Fruit fly (Drosophila melanogaster) whole organism, pupa: Measurements from ENCODE around the gene CG18478.
A peak's percentile ranks its signal among the peaks of the same experiment; 100 is the strongest.
"Not testable (repeated sequence)": the region's sequence is repeated elsewhere in the genome, so short reads cannot be mapped to it uniquely, and the experiment has no call there.

Experiments
- CG10348 ChIP-seq: fragments of 200-800 bp; sonication (Bioruptor generic); IDR thresholded peaks from 2 replicates; pipeline ENCODE4 v1.3.6; 2022; ENCODE audit warnings: missing biosample characterization, missing genetic modification characterization
- CG12605 ChIP-seq: fragments of 200-800 bp; sonication (Bioruptor generic); IDR thresholded peaks from 2 replicates; pipeline ENCODE4 v1.3.6; 2022; ENCODE audit warnings: missing biosample characterization, missing genetic modification characterization
- CG13204 ChIP-seq: fragments of 200-800 bp; sonication (Bioruptor generic); optimal IDR thresholded peaks from 2 replicates; lab custom pipeline; 2018; ENCODE audit warnings: missing biosample characterization, mild to moderate bottlenecking, missing genetic modification characterization, moderate library complexity
- CG14655 ChIP-seq: fragments of 200-800 bp; sonication (Bioruptor generic); optimal IDR thresholded peaks from 3 replicates; lab custom pipeline; 2017; ENCODE audit warnings: mild to moderate bottlenecking, missing biosample characterization, missing genetic modification reagents, missing genetic modification characterization
- CG15710 ChIP-seq: fragments of 200-800 bp; sonication (Bioruptor generic); optimal IDR thresholded peaks from 2 replicates; lab custom pipeline; 2018; ENCODE audit warnings: missing biosample characterization, mild to moderate bottlenecking, missing genetic modification characterization, moderate library complexity
- CG17806 ChIP-seq: fragments of 200-800 bp; sonication (Bioruptor generic); optimal IDR thresholded peaks from 2 replicates; lab custom pipeline; 2018; ENCODE audit warnings: missing biosample characterization, mild to moderate bottlenecking, missing genetic modification characterization, moderate library complexity
- CG32121 ChIP-seq: fragments of 200-800 bp; sonication (Bioruptor generic); IDR thresholded peaks from 2 replicates; pipeline ENCODE4 v1.3.6; 2022; ENCODE audit warnings: missing biosample characterization, missing genetic modification characterization
- CG34367 ChIP-seq: fragments of 200-800 bp; sonication (Bioruptor generic); optimal IDR thresholded peaks from 2 replicates; lab custom pipeline; 2018; ENCODE audit warnings: missing biosample characterization, mild to moderate bottlenecking, missing genetic modification characterization
- CG4496 ChIP-seq: fragments of 200-800 bp; sonication (Bioruptor generic); IDR thresholded peaks from 3 replicates; pipeline ENCODE4 v1.3.6; 2022; ENCODE audit warnings: missing biosample characterization, missing genetic modification characterization
- CG8159 ChIP-seq: fragments of 200-800 bp; sonication (Bioruptor generic); optimal IDR thresholded peaks from 3 replicates; lab custom pipeline; 2018; ENCODE audit warnings: missing biosample characterization, mild to moderate bottlenecking, missing genetic modification characterization, moderate library complexity
- CG8301 ChIP-seq: fragments of 200-800 bp; sonication (Bioruptor generic); optimal IDR thresholded peaks from 2 replicates; lab custom pipeline; 2018; ENCODE audit warnings: missing biosample characterization, mild to moderate bottlenecking, missing genetic modification characterization
- CG9948 ChIP-seq: fragments of 200-800 bp; sonication (Bioruptor generic); optimal IDR thresholded peaks from 2 replicates; lab custom pipeline; 2018; ENCODE audit warnings: missing biosample characterization, mild to moderate bottlenecking, missing genetic modification characterization, moderate library complexity
- D1 ChIP-seq: fragments of 200-800 bp; sonication (Bioruptor generic); optimal IDR thresholded peaks from 2 replicates; lab custom pipeline; 2018; ENCODE audit warnings: missing biosample characterization, mild to moderate bottlenecking, missing genetic modification characterization, moderate library complexity
- EcR ChIP-seq: fragments of 200-800 bp; sonication (Bioruptor generic); optimal IDR thresholded peaks from 3 replicates; lab custom pipeline; 2019; ENCODE audit warnings: missing biosample characterization, missing genetic modification characterization, mild to moderate bottlenecking, moderate library complexity, missing genetic modification reagents
- Ets98B ChIP-seq: fragments of 200-800 bp; sonication (Bioruptor generic); IDR thresholded peaks from 2 replicates; pipeline ENCODE4 v1.3.6; 2022; ENCODE audit warnings: missing biosample characterization, missing genetic modification characterization
- Pif1A ChIP-seq: fragments of 200-800 bp; sonication (Bioruptor generic); optimal IDR thresholded peaks from 3 replicates; lab custom pipeline; 2016; ENCODE audit warnings: missing biosample characterization, missing genetic modification characterization
- Pif1B ChIP-seq: fragments of 200-800 bp; sonication (Bioruptor generic); optimal IDR thresholded peaks from 3 replicates; lab custom pipeline; 2016; ENCODE audit warnings: missing biosample characterization, missing genetic modification characterization
- Snoo ChIP-seq: fragments of 200-800 bp; sonication (Bioruptor generic); optimal IDR thresholded peaks from 3 replicates; lab custom pipeline; 2017; ENCODE audit warnings: missing biosample characterization, mild to moderate bottlenecking, missing genetic modification characterization, inconsistent platforms
- fd96Ca ChIP-seq: fragments of 200-800 bp; sonication (Bioruptor generic); IDR thresholded peaks from 3 replicates; pipeline ENCODE4 v1.3.6; 2022; ENCODE audit warnings: missing biosample characterization, missing genetic modification characterization
- gl ChIP-seq: fragments of 200-800 bp; sonication (Bioruptor generic); optimal IDR thresholded peaks from 2 replicates; lab custom pipeline; 2018; ENCODE audit warnings: missing biosample characterization, mild to moderate bottlenecking, missing genetic modification characterization
- rn ChIP-seq: fragments of 200-800 bp; sonication (Bioruptor generic); IDR thresholded peaks from 2 replicates; pipeline ENCODE4 v1.3.6; 2022; ENCODE audit warnings: missing biosample characterization, missing genetic modification characterization

Gene CG18478

dm6 chr2L:15669874-15670273 lies at the start of gene CG18478:
Gene CG18478 (plus strand): TSS chr2L:15670174.
- TF ChIP-seq CG14655 (GFP tag; lab: Kevin White, UChicago); CG34367; EcR (GFP tag; lab: Kevin White, UChicago): not testable (repeated sequence)

dm6 chr2L:15623458-15623857 lies 46.5 kb upstream of the CG18478 start, which contains the start of gene Or35a:
Gene Or35a (minus strand): TSS chr2L:15623558.
- TF ChIP-seq Ets98B (GFP tag; lab: Robert Waterston, UW) (no peak), Snoo (tag; lab: Kevin White, UChicago) (no peak), CG13204 (GFP tag; lab: Kevin White, UChicago) (no peak), CG15710 (tag; lab: Kevin White, UChicago) (no peak), CG17806 (tag; lab: Kevin White, UChicago) (no peak), CG8301 (tag; lab: Kevin White, UChicago) (no peak), fd96Ca (GFP tag; lab: Robert Waterston, UW) (no peak), rn (GFP tag; lab: Robert Waterston, UW) (no peak), gl (no peak), CG34367 (no peak), CG10348 (no peak), CG8159 (tag; lab: Kevin White, UChicago) (no peak), CG12605 (no peak), Pif1B (no peak)

dm6 chr2L:15628378-15628777 lies 41.6 kb upstream of the CG18478 start, which contains the start of gene CG7631:
Gene CG7631 (plus strand): TSS chr2L:15628678.
- no peak for TF ChIP-seq CG12605
- no peak for TF ChIP-seq CG15710 (tag; lab: Kevin White, UChicago)
- TF ChIP-seq CG8159 (tag; lab: Kevin White, UChicago), result no peak
- TF ChIP-seq CG34367, result no peak
- no peak for TF ChIP-seq EcR (GFP tag; lab: Kevin White, UChicago)
- no peak for TF ChIP-seq rn (GFP tag; lab: Robert Waterston, UW)
- TF ChIP-seq CG10348, result no peak
- no peak for TF ChIP-seq gl
- TF ChIP-seq Pif1A (GFP tag; lab: Kevin White, UChicago), result no peak
- TF ChIP-seq Snoo (tag; lab: Kevin White, UChicago), result no peak
- no peak for TF ChIP-seq CG8301 (tag; lab: Kevin White, UChicago)
- no peak for TF ChIP-seq CG14655 (GFP tag; lab: Kevin White, UChicago)
- TF ChIP-seq fd96Ca (GFP tag; lab: Robert Waterston, UW), result no peak
- no peak for TF ChIP-seq Ets98B (GFP tag; lab: Robert Waterston, UW)
- TF ChIP-seq CG9948 (tag; lab: Kevin White, UChicago), result no peak
- no peak for TF ChIP-seq CG32121
- no peak for TF ChIP-seq CG13204 (GFP tag; lab: Kevin White, UChicago)
- TF ChIP-seq D1 (tag; lab: Kevin White, UChicago), result no peak
- TF ChIP-seq Pif1B, result no peak
- no peak for TF ChIP-seq CG4496 (GFP tag; lab: Robert Waterston, UW)

dm6 chr2L:15629596-15630168 lies 40.3 kb upstream of the CG18478 start, which contains the start of gene CG18480:
Gene CG18480 (plus strand): TSS chr2L:15630002.
- TF ChIP-seq CG12605 (no peak), Ets98B (GFP tag; lab: Robert Waterston, UW) (no peak), rn (GFP tag; lab: Robert Waterston, UW) (no peak), CG9948 (tag; lab: Kevin White, UChicago) (no peak), CG4496 (GFP tag; lab: Robert Waterston, UW) (no peak), CG15710 (tag; lab: Kevin White, UChicago) (no peak), Pif1A (GFP tag; lab: Kevin White, UChicago) (no peak), CG10348 (no peak), CG8159 (tag; lab: Kevin White, UChicago) (no peak), Snoo (tag; lab: Kevin White, UChicago) (no peak), CG14655 (GFP tag; lab: Kevin White, UChicago) (no peak)

- TF ChIP-seq CG8301 (tag; lab: Kevin White, UChicago) (no peak), CG14655 (GFP tag; lab: Kevin White, UChicago) (no peak), CG17806 (tag; lab: Kevin White, UChicago) (no peak), Pif1A (GFP tag; lab: Kevin White, UChicago) (no peak), gl (no peak), CG34367 (no peak), CG4496 (GFP tag; lab: Robert Waterston, UW) (no peak), rn (GFP tag; lab: Robert Waterston, UW) (no peak), CG32121 (no peak), CG8159 (tag; lab: Kevin White, UChicago) (no peak), EcR (GFP tag; lab: Kevin White, UChicago) (no peak), Snoo (tag; lab: Kevin White, UChicago) (no peak), Ets98B (GFP tag; lab: Robert Waterston, UW) (no peak), CG15710 (tag; lab: Kevin White, UChicago) (no peak), CG10348 (no peak), Pif1B (no peak), CG13204 (GFP tag; lab: Kevin White, UChicago) (no peak), D1 (tag; lab: Kevin White, UChicago) (no peak), fd96Ca (GFP tag; lab: Robert Waterston, UW) (no peak), CG9948 (tag; lab: Kevin White, UChicago) (no peak)
Observed at dm6 chr2L:15641668-15642067, 28.3 kb upstream of the CG18478 start.

- TF ChIP-seq CG13204 (GFP tag; lab: Kevin White, UChicago) (no peak), D1 (tag; lab: Kevin White, UChicago) (peak; percentile 75)
Observed at dm6 chr2L:15643791-15644190, 26.2 kb upstream of the CG18478 start.
